Fruit fly (Drosophila melanogaster) Kc167 (cell line): ENCODE measurements around the gene CG13614.

Experiments
- Myc ChIP-seq: fragments of >200 bp; optimal IDR thresholded peaks from 2 replicates; lab custom pipeline; 2017; ENCODE audit warnings: missing external identifiers
- h ChIP-seq: fragments of >200 bp; optimal IDR thresholded peaks from 3 replicates; lab custom pipeline; 2018; ENCODE audit warnings: missing external identifiers

DNA sequence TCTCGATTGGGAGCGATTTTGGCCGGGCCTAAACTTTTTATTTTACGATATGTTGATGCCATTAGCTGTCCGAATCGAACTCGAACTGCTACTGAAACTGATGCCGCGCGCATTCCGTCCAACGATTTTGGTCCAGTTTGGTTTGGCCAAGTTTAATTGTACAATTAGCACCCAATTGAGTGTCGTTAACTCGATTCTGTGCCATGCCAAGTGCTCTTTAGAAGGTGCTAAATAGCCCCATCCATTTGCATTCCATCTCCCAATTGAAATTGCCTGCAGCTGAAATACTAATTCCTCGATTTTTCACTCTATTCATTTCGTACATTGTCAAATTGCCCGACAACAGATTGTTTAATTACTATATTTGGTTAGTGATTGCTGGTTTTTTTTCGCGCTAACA lies 6.2 kb downstream of the CG13614 start, which contains the start of gene CG17781:
- TF ChIP-seq h (no peak), Myc (lab: Kevin White, UChicago) (no peak)
